Worm (Caenorhabditis elegans) whole organism, young adult: ENCODE measurements around the gene ecps-2.

Experiments used
- D2030.7 ChIP-seq: fragments of 200-800 bp; sonication (Bioruptor generic); IDR thresholded peaks from 2 replicates; pipeline ENCODE4 v1.3.6; 2022; ENCODE audit warnings: missing genetic modification reagents, missing genetic modification characterization, missing compliant biosample characterization
- Y67H2A.10 ChIP-seq: fragments of 200-800 bp; sonication (Bioruptor generic); conservative IDR thresholded peaks from 2 replicates; pipeline ENCODE4 v1.3.6; 2022; ENCODE audit warnings: missing genetic modification reagents, missing genetic modification characterization, missing compliant biosample characterization
- ceh-91 ChIP-seq: fragments of 200-800 bp; sonication (Bioruptor generic); IDR thresholded peaks from 2 replicates; pipeline ENCODE4 v1.3.6; 2022; ENCODE audit warnings: missing genetic modification reagents, missing genetic modification characterization, missing compliant biosample characterization
- chd-7 ChIP-seq: sonication (generic microtip); optimal IDR thresholded peaks from 2 replicates; lab custom pipeline; 2016; ENCODE audit warnings: mild to moderate bottlenecking, missing genetic modification characterization, moderate library complexity, missing compliant biosample characterization
- dpl-1 ChIP-seq: fragments of 150-350 bp; optimal IDR thresholded peaks from 2 replicates; lab custom pipeline; 2014; ENCODE audit warnings: missing biosample characterization, missing genetic modification reagents, missing genetic modification characterization
- pha-4 ChIP-seq: fragments of 150-350 bp; sonication (generic microtip); optimal IDR thresholded peaks from 2 replicates; lab custom pipeline; 2014; ENCODE audit warnings: missing biosample characterization, missing genetic modification reagents, missing genetic modification characterization
- sdz-38 ChIP-seq: sonication (generic microtip); optimal IDR thresholded peaks from 2 replicates; lab custom pipeline; 2016; ENCODE audit warnings: missing genotype, missing genetic modification characterization, missing compliant biosample characterization
- snpc-1.1 ChIP-seq: sonication (generic microtip); optimal IDR thresholded peaks from 2 replicates; lab custom pipeline; 2017; ENCODE audit warnings: missing genetic modification characterization, mild to moderate bottlenecking, missing compliant biosample characterization, antibody characterized with exemption, moderate library complexity, missing genotype, missing genetic modification reagents; ENCODE audit not compliant: insufficient read depth
- snpc-3.4 ChIP-seq: sonication (generic microtip); optimal IDR thresholded peaks from 2 replicates; lab custom pipeline; 2017; ENCODE audit warnings: missing genetic modification characterization, mild to moderate bottlenecking, missing compliant biosample characterization, antibody characterized with exemption, moderate library complexity, missing genotype, missing genetic modification reagents
- ztf-26 ChIP-seq: sonication (generic microtip); optimal IDR thresholded peaks from 2 replicates; lab custom pipeline; 2017; ENCODE audit warnings: missing genetic modification characterization, missing compliant biosample characterization
- ztf-28 ChIP-seq: fragments of 200-800 bp; sonication (Bioruptor generic); IDR thresholded peaks from 2 replicates; pipeline ENCODE4 v1.3.6; 2022; ENCODE audit warnings: missing genetic modification reagents, missing genetic modification characterization, missing compliant biosample characterization

- TF ChIP-seq dpl-1 (GFP tag; lab: Kevin White, UChicago) (no peak), snpc-3.4 (tag; lab: Kevin White, UChicago) (no peak), ztf-26 (tag; lab: Kevin White, UChicago) (no peak), snpc-1.1 (tag; lab: Kevin White, UChicago) (no peak), sdz-38 (tag; lab: Kevin White, UChicago) (no peak), chd-7 (tag; lab: Kevin White, UChicago) (no peak), ztf-28 (GFP tag; lab: Robert Waterston, UW) (no peak), pha-4 (tag; lab: Kevin White, UChicago) (no peak), D2030.7 (GFP tag; lab: Robert Waterston, UW) (no peak), ceh-91 (GFP tag; lab: Robert Waterston, UW) (no peak), Y67H2A.10 (GFP tag; lab: Robert Waterston, UW) (no peak)
These were observed 46.9 kb upstream of the ecps-2 start, which contains the start of gene M03C11.1 for ce11 chrIII:10395990-10396389.
